Worm (Caenorhabditis elegans) whole organism, midembryonic: ENCODE data around the gene T26C12.3.

Experiments used
- cog-1 ChIP-seq: sonication (generic microtip); optimal IDR thresholded peaks from 2 replicates; lab custom pipeline; 2016; ENCODE audit warnings: missing genetic modification characterization, missing compliant biosample characterization
- flt-1 ChIP-seq: fragments of 200-800 bp; sonication (Bioruptor generic); IDR thresholded peaks from 2 replicates; pipeline ENCODE4 v1.3.6; 2022; ENCODE audit warnings: missing genetic modification characterization, missing compliant biosample characterization
- tab-1 ChIP-seq: fragments of 200-800 bp; sonication (Bioruptor generic); IDR thresholded peaks from 2 replicates; pipeline ENCODE4 v1.3.6; 2022; ENCODE audit warnings: missing genetic modification characterization, missing compliant biosample characterization
- ztf-29 ChIP-seq: fragments of 200-800 bp; sonication (Bioruptor generic); IDR thresholded peaks from 2 replicates; pipeline ENCODE4 v1.3.6; 2022; ENCODE audit warnings: missing genetic modification reagents, missing genetic modification characterization, missing compliant biosample characterization

DNA sequence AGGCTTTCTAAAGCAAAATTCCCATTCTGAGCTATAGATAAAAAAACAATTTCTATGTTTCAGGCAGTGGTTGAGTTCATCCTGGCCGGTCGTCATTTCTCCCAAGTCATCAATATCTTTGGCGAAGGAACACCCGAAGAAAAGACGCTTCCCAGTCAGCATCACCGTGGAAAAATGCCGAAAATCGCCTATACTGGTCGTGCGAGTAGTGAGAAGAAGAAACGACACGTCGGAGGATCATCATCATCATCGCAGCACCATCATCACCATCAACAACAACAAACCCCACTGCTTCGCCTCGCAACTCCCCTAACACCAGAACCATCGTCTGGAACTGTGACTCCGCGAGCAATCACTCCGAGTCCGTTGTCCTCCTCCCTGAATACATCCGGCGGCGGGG is 21.6 kb downstream of the T26C12.3 start:
- TF ChIP-seq flt-1 (GFP tag; lab: Robert Waterston, UW) (no peak), tab-1 (GFP tag; lab: Robert Waterston, UW) (no peak), cog-1 (tag; lab: Kevin White, UChicago) (no peak), ztf-29 (GFP tag; lab: Robert Waterston, UW) (no peak)
